Fruit fly (Drosophila melanogaster) whole organism, embryonic: Measurements from ENCODE around the gene Jhbp16.
A peak's percentile ranks its signal among the peaks of the same experiment; 100 is the strongest.

ENCODE experiments used
- BEAF-32 ChIP-seq: fragments of 200-800 bp; sonication (Bioruptor generic); optimal IDR thresholded peaks from 3 replicates; lab custom pipeline; 2017; ENCODE audit warnings: missing biosample characterization, missing genetic modification characterization, mild to moderate bottlenecking, moderate library complexity, missing genetic modification reagents
- CG10209 ChIP-seq: fragments of 200-800 bp; sonication (Bioruptor generic); optimal IDR thresholded peaks from 3 replicates; lab custom pipeline; 2017; ENCODE audit warnings: missing biosample characterization, mild to moderate bottlenecking, missing genetic modification characterization, missing genetic modification reagents
- CG10274 ChIP-seq: fragments of 200-800 bp; sonication (Bioruptor generic); optimal IDR thresholded peaks from 3 replicates; lab custom pipeline; 2017; ENCODE audit warnings: missing biosample characterization, mild to moderate bottlenecking, missing genetic modification characterization
- CG10366 ChIP-seq: fragments of 200-800 bp; sonication (Bioruptor generic); IDR thresholded peaks from 2 replicates; pipeline ENCODE4 v1.3.6; 2022; ENCODE audit warnings: missing biosample characterization, missing genetic modification characterization
- CG11093 ChIP-seq: fragments of 200-800 bp; sonication (Bioruptor generic); IDR thresholded peaks from 3 replicates; pipeline ENCODE4 v1.3.6; 2022; ENCODE audit warnings: missing biosample characterization, missing genetic modification characterization
- CG11398 ChIP-seq: fragments of 200-800 bp; sonication (Bioruptor generic); optimal IDR thresholded peaks from 2 replicates; lab custom pipeline; 2016; ENCODE audit warnings: missing biosample characterization, missing genetic modification characterization
- CG12236 ChIP-seq: fragments of 200-800 bp; sonication (Bioruptor generic); optimal IDR thresholded peaks from 2 replicates; lab custom pipeline; 2016; ENCODE audit warnings: missing biosample characterization, missing genetic modification characterization
- CG12659 ChIP-seq: fragments of 200-800 bp; sonication (Bioruptor generic); optimal IDR thresholded peaks from 3 replicates; lab custom pipeline; 2017; ENCODE audit warnings: mild to moderate bottlenecking, missing biosample characterization, missing genetic modification reagents, missing genetic modification characterization
- CG13123 ChIP-seq: fragments of 200-800 bp; sonication (Bioruptor generic); optimal IDR thresholded peaks from 2 replicates; lab custom pipeline; 2016; ENCODE audit warnings: missing biosample characterization, missing genetic modification characterization
- CG15514 ChIP-seq: fragments of 200-800 bp; sonication (Bioruptor generic); optimal IDR thresholded peaks from 3 replicates; lab custom pipeline; 2017; ENCODE audit warnings: missing biosample characterization, missing genetic modification characterization, mild to moderate bottlenecking, moderate library complexity, missing genetic modification reagents
- CG1647 ChIP-seq: fragments of 200-800 bp; sonication (Bioruptor generic); optimal IDR thresholded peaks from 3 replicates; lab custom pipeline; 2016; ENCODE audit warnings: missing biosample characterization, missing genetic modification characterization
- CG32767 ChIP-seq: fragments of 200-800 bp; sonication (Bioruptor generic); IDR thresholded peaks from 2 replicates; pipeline ENCODE4 v1.3.6; 2022; ENCODE audit warnings: missing biosample characterization, missing genetic modification characterization
- CG34422 ChIP-seq: fragments of 200-800 bp; sonication (Bioruptor generic); IDR thresholded peaks from 3 replicates; pipeline ENCODE4 v1.3.6; 2022; ENCODE audit warnings: missing biosample characterization, missing genetic modification characterization
- CG4360 ChIP-seq: fragments of 200-800 bp; sonication (Bioruptor generic); IDR thresholded peaks from 2 replicates; pipeline ENCODE4 v1.3.6; 2022; ENCODE audit warnings: missing biosample characterization, missing genetic modification characterization
- CG4404 ChIP-seq: fragments of 200-800 bp; sonication (Bioruptor generic); IDR thresholded peaks from 2 replicates; pipeline ENCODE4 v1.3.6; 2022; ENCODE audit warnings: missing biosample characterization, missing genetic modification characterization
- CG4617 ChIP-seq: fragments of 200-800 bp; sonication (Bioruptor generic); optimal IDR thresholded peaks from 3 replicates; lab custom pipeline; 2016; ENCODE audit warnings: missing biosample characterization, missing genetic modification characterization, borderline replicate concordance
- CG6765 ChIP-seq: fragments of 200-800 bp; sonication (Bioruptor generic); optimal IDR thresholded peaks from 3 replicates; lab custom pipeline; 2017; ENCODE audit warnings: missing biosample characterization, mild to moderate bottlenecking, missing genetic modification characterization
- CG6791 ChIP-seq: fragments of 200-800 bp; sonication (Bioruptor generic); IDR thresholded peaks from 3 replicates; pipeline ENCODE4 v1.3.6; 2022; ENCODE audit warnings: missing biosample characterization, missing genetic modification characterization; ENCODE audit not compliant: partially characterized antibody
- CG6854 ChIP-seq: fragments of 200-800 bp; sonication (Bioruptor generic); optimal IDR thresholded peaks from 3 replicates; lab custom pipeline; 2017; ENCODE audit warnings: missing biosample characterization, mild to moderate bottlenecking, missing genetic modification characterization
- CG8290 ChIP-seq, 3 experiments: fragments of 200-800 bp; sonication (Bioruptor generic); optimal IDR thresholded peaks; 2 replicates each; lab custom pipeline; 2016 to 2019; ENCODE audit warnings: missing biosample characterization in 3 of 3, missing genetic modification characterization in 3 of 3, mild to moderate bottlenecking in 2 of 3, moderate library complexity in 1 of 3
- CG9817 ChIP-seq: fragments of 200-800 bp; sonication (Bioruptor generic); optimal IDR thresholded peaks from 2 replicates; lab custom pipeline; 2018; ENCODE audit warnings: missing biosample characterization, mild to moderate bottlenecking, missing genetic modification characterization, moderate library complexity
- CTCF ChIP-seq: fragments of 200-800 bp; sonication (Bioruptor generic); optimal IDR thresholded peaks from 2 replicates; lab custom pipeline; 2017; ENCODE audit warnings: missing biosample characterization, mild to moderate bottlenecking, missing genetic modification characterization, moderate library complexity
- CkIIα-i1 ChIP-seq: fragments of 200-800 bp; sonication (Bioruptor generic); IDR thresholded peaks from 2 replicates; pipeline ENCODE4 v1.3.6; 2022; ENCODE audit warnings: missing biosample characterization, missing genetic modification characterization
- Dbx ChIP-seq: fragments of 200-800 bp; sonication (Bioruptor generic); IDR thresholded peaks from 3 replicates; pipeline ENCODE4 v1.3.6; 2022; ENCODE audit warnings: missing biosample characterization, missing genetic modification characterization
- ERR ChIP-seq: fragments of 200-800 bp; sonication (Bioruptor generic); optimal IDR thresholded peaks from 2 replicates; lab custom pipeline; 2016; ENCODE audit warnings: missing biosample characterization, missing genetic modification characterization
- HLH54F ChIP-seq: fragments of 200-800 bp; sonication (Bioruptor generic); optimal IDR thresholded peaks from 3 replicates; lab custom pipeline; 2016; ENCODE audit warnings: missing biosample characterization, missing genetic modification characterization
- Lim3 ChIP-seq: fragments of 200-800 bp; sonication (Bioruptor generic); IDR thresholded peaks from 2 replicates; pipeline ENCODE4 v1.3.6; 2022; ENCODE audit warnings: missing biosample characterization, missing genetic modification characterization
- Mad ChIP-seq: fragments of 200-800 bp; sonication (Bioruptor generic); optimal IDR thresholded peaks from 2 replicates; lab custom pipeline; 2016; ENCODE audit warnings: missing biosample characterization, missing genetic modification characterization
- Ptx1 ChIP-seq: fragments of 200-800 bp; sonication (Bioruptor generic); IDR thresholded peaks from 2 replicates; pipeline ENCODE4 v1.3.6; 2022; ENCODE audit warnings: missing biosample characterization, missing genetic modification characterization
- Scr ChIP-seq: fragments of 200-800 bp; sonication (Bioruptor generic); IDR thresholded peaks from 2 replicates; pipeline ENCODE4 v1.3.6; 2022; ENCODE audit warnings: missing biosample characterization, missing genetic modification characterization; ENCODE audit not compliant: partially characterized antibody
- Usf ChIP-seq: fragments of 200-800 bp; sonication (Bioruptor generic); optimal IDR thresholded peaks from 2 replicates; lab custom pipeline; 2017; ENCODE audit warnings: missing genotype, missing biosample characterization, missing genetic modification characterization
- az2 ChIP-seq: fragments of 200-800 bp; sonication (Bioruptor generic); optimal IDR thresholded peaks from 3 replicates; lab custom pipeline; 2016; ENCODE audit warnings: missing biosample characterization, missing genetic modification characterization
- bowl ChIP-seq: fragments of 200-800 bp; sonication (Bioruptor generic); IDR thresholded peaks from 2 replicates; pipeline ENCODE4 v1.3.6; 2022; ENCODE audit warnings: missing biosample characterization, missing genetic modification characterization
- dati ChIP-seq: fragments of 200-800 bp; sonication (Bioruptor generic); IDR thresholded peaks from 2 replicates; pipeline ENCODE4 v1.3.6; 2022; ENCODE audit warnings: missing biosample characterization, missing genetic modification characterization
- disco-r ChIP-seq: fragments of 200-800 bp; sonication (Bioruptor generic); optimal IDR thresholded peaks from 2 replicates; lab custom pipeline; 2016; ENCODE audit warnings: missing biosample characterization, missing genetic modification characterization
- dm ChIP-seq: fragments of 200-800 bp; sonication (Bioruptor generic); optimal IDR thresholded peaks from 3 replicates; lab custom pipeline; 2016; ENCODE audit warnings: missing biosample characterization, missing genetic modification characterization
- ftz-f1 ChIP-seq: fragments of 200-800 bp; sonication (Bioruptor generic); optimal IDR thresholded peaks from 2 replicates; lab custom pipeline; 2016; ENCODE audit warnings: missing biosample characterization, missing genetic modification characterization
- gcm2 ChIP-seq: fragments of 200-800 bp; sonication (Bioruptor generic); optimal IDR thresholded peaks from 2 replicates; lab custom pipeline; 2016; ENCODE audit warnings: missing biosample characterization, missing genetic modification characterization
- gro ChIP-seq: fragments of 200-800 bp; sonication (Bioruptor generic); optimal IDR thresholded peaks from 2 replicates; lab custom pipeline; 2016; ENCODE audit warnings: missing biosample characterization, missing genetic modification characterization
- knrl ChIP-seq: fragments of 200-800 bp; sonication (Bioruptor generic); IDR thresholded peaks from 3 replicates; pipeline ENCODE4 v1.3.6; 2022; ENCODE audit warnings: missing biosample characterization, missing genetic modification characterization; ENCODE audit not compliant: partially characterized antibody
- maf-S ChIP-seq: fragments of 200-800 bp; sonication (Bioruptor generic); optimal IDR thresholded peaks from 2 replicates; lab custom pipeline; 2016; ENCODE audit warnings: missing biosample characterization, missing genetic modification characterization
- oc ChIP-seq: fragments of 200-800 bp; sonication (Bioruptor generic); optimal IDR thresholded peaks from 2 replicates; lab custom pipeline; 2018; ENCODE audit warnings: missing biosample characterization, mild to moderate bottlenecking, missing genetic modification characterization, moderate library complexity
- pfk ChIP-seq: fragments of 200-800 bp; sonication (Bioruptor generic); optimal IDR thresholded peaks from 2 replicates; lab custom pipeline; 2018; ENCODE audit warnings: missing biosample characterization, mild to moderate bottlenecking, missing genetic modification characterization, moderate library complexity
- sens-2 ChIP-seq: fragments of 200-800 bp; sonication (Bioruptor generic); IDR thresholded peaks from 2 replicates; pipeline ENCODE4 v1.3.6; 2022; ENCODE audit warnings: missing biosample characterization, missing genetic modification characterization
- slou ChIP-seq: fragments of 200-800 bp; sonication (Bioruptor generic); optimal IDR thresholded peaks from 3 replicates; lab custom pipeline; 2016; ENCODE audit warnings: missing biosample characterization, missing genetic modification characterization
- sug ChIP-seq: fragments of 200-800 bp; optimal IDR thresholded peaks from 2 replicates; lab custom pipeline; 2019; ENCODE audit warnings: missing biosample characterization, mild to moderate bottlenecking, missing genetic modification characterization, moderate library complexity
- tio ChIP-seq: fragments of 200-800 bp; sonication (Bioruptor generic); optimal IDR thresholded peaks from 2 replicates; lab custom pipeline; 2017; ENCODE audit warnings: missing biosample characterization, missing genetic modification characterization, inconsistent platforms
- tll ChIP-seq, 2 experiments: fragments of 200-800 bp in 1 of 2; fragments of >200 bp in 1 of 2; sonication (Bioruptor generic) in 1 of 2; optimal IDR thresholded peaks; 2 replicates each; lab custom pipeline; 2017 to 2019; ENCODE audit warnings: missing biosample characterization in 2 of 2, missing genetic modification characterization in 2 of 2, mild to moderate bottlenecking in 1 of 2, moderate library complexity in 1 of 2
- vnd ChIP-seq: fragments of 200-800 bp; sonication (Bioruptor generic); IDR thresholded peaks from 3 replicates; pipeline ENCODE4 v1.3.6; 2022; ENCODE audit warnings: missing biosample characterization, missing genetic modification characterization; ENCODE audit not compliant: partially characterized antibody
- yki ChIP-seq: fragments of >200 bp; optimal IDR thresholded peaks from 3 replicates; lab custom pipeline; 2018
- zen2 ChIP-seq: fragments of 200-800 bp; sonication (Bioruptor generic); IDR thresholded peaks from 3 replicates; pipeline ENCODE4 v1.3.6; 2022; ENCODE audit warnings: missing biosample characterization, missing genetic modification characterization; ENCODE audit not compliant: partially characterized antibody

Gene Jhbp16

DNA sequence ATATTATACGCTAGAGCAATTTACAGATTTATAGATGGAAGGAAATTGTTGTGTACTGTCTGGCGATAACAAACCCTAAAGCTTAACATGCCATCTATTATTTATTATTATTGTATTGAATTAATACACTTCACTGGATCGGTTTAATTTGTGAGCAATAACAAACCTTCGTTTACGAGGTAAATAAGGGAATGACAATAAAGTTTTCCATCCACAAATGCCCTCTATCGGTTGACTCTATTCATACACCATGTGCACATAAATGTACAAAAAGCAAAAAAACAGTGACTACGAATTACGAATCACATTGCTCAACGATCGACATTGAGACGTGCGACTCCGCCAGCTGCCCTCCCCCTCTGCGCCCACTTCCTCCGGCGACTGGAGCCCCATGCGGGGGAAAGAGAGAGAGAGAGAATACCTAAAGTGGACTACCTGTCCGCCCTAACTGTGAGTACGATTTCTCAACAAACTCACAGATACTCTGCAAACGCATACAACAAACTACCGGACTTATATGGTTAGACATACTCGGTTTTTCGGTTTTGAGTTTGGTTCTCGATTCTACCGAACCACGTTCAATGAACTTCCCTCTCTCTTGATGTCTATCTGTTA, 27.2 kb upstream of the Jhbp16 start (continued):
- no peak for TF ChIP-seq BEAF-32 (GFP tag; lab: Kevin White, UChicago)
- TF ChIP-seq maf-S (GFP tag; lab: Kevin White, UChicago): no peak
- TF ChIP-seq CG6854: no peak
- TF ChIP-seq CG4617: no peak
- TF ChIP-seq CG9817: no peak
- TF ChIP-seq HLH54F (GFP tag; lab: Kevin White, UChicago): no peak
- no peak for TF ChIP-seq knrl (GFP tag; lab: Robert Waterston, UW)
- TF ChIP-seq CkIIα-i1 (GFP tag; lab: Robert Waterston, UW): no peak
- TF ChIP-seq CG6765 (GFP tag; lab: Kevin White, UChicago): no peak
- no peak for TF ChIP-seq tll (GFP tag; optimal IDR thresholded peaks at IDR 0.05; lab: Kevin White, UChicago)
- TF ChIP-seq dati: no peak
- TF ChIP-seq CG34422 (GFP tag; lab: Robert Waterston, UW): no peak
- TF ChIP-seq CG10209 (GFP tag; lab: Kevin White, UChicago): peak; percentile 18
- peak; percentile 5 for TF ChIP-seq CG15514 (GFP tag; lab: Kevin White, UChicago)
- TF ChIP-seq ERR (GFP tag; lab: Kevin White, UChicago): no peak
- no peak for TF ChIP-seq CG13123 (GFP tag; lab: Kevin White, UChicago)
- TF ChIP-seq zen2: no peak
- TF ChIP-seq Ptx1 (GFP tag; lab: Robert Waterston, UW): no peak
- TF ChIP-seq CG10274: peak; percentile 14
- TF ChIP-seq CG8290 (GFP tag; optimal IDR thresholded peaks at IDR 0.05; lab: Kevin White, UChicago): no peak
- TF ChIP-seq CG8290 (tag; optimal IDR thresholded peaks at IDR 0.05; lab: Kevin White, UChicago): peak in 1 of 2 experiments; percentile 58
- TF ChIP-seq CG12659 (GFP tag; lab: Kevin White, UChicago): no peak
- TF ChIP-seq tio (GFP tag; lab: Kevin White, UChicago): no peak
- no peak for TF ChIP-seq CG4404 (GFP tag; lab: Robert Waterston, UW)
- TF ChIP-seq dm (GFP tag; lab: Kevin White, UChicago): no peak
- TF ChIP-seq Scr (GFP tag; lab: Robert Waterston, UW): no peak
- TF ChIP-seq sug: no peak
- peak; percentile 19 for TF ChIP-seq slou (GFP tag; lab: Kevin White, UChicago)
- TF ChIP-seq Usf: no peak
- no peak for TF ChIP-seq Mad (GFP tag; lab: Kevin White, UChicago)
- TF ChIP-seq CG4360 (GFP tag; lab: Robert Waterston, UW): no peak
- no peak for TF ChIP-seq az2
- no peak for TF ChIP-seq Dbx
- TF ChIP-seq gcm2 (GFP tag; lab: Kevin White, UChicago): no peak
- TF ChIP-seq disco-r (GFP tag; lab: Kevin White, UChicago): no peak
- TF ChIP-seq bowl (GFP tag; lab: Robert Waterston, UW): no peak
- TF ChIP-seq ftz-f1: peak; percentile 74
- TF ChIP-seq CG11093 (GFP tag; lab: Robert Waterston, UW): no peak
- no peak for TF ChIP-seq CG11398 (GFP tag; lab: Kevin White, UChicago)
- peak; percentile 56 for TF ChIP-seq CTCF (GFP tag; lab: Kevin White, UChicago)
- TF ChIP-seq vnd (GFP tag; lab: Robert Waterston, UW): no peak
- TF ChIP-seq yki (lab: Kevin White, UChicago): no peak
- peak; percentile 17 for TF ChIP-seq oc (tag; lab: Kevin White, UChicago)
- TF ChIP-seq CG6791 (GFP tag; lab: Robert Waterston, UW): no peak
- no peak for TF ChIP-seq gro (GFP tag; lab: Kevin White, UChicago)
- TF ChIP-seq CG10366 (GFP tag; lab: Robert Waterston, UW): no peak
- no peak for TF ChIP-seq pfk (GFP tag; lab: Kevin White, UChicago)
- no peak for TF ChIP-seq CG32767 (GFP tag; lab: Robert Waterston, UW)
- TF ChIP-seq sens-2 (GFP tag; lab: Robert Waterston, UW): no peak
- no peak for TF ChIP-seq CG1647 (GFP tag; lab: Kevin White, UChicago)
- TF ChIP-seq Lim3 (GFP tag; lab: Robert Waterston, UW): no peak
- no peak for TF ChIP-seq CG12236 (GFP tag; lab: Kevin White, UChicago)
